Worm (Caenorhabditis elegans) whole organism, L2 larva: ENCODE results near the gene C50D2.1.

Source experiments
- ama-1 ChIP-seq: fragments of 150-350 bp; optimal IDR thresholded peaks from 2 replicates; lab custom pipeline; 2018; ENCODE audit warnings: inconsistent platforms
- lin-11 ChIP-seq: fragments of 150-350 bp; sonication (generic microtip); optimal IDR thresholded peaks from 2 replicates; lab custom pipeline; 2014; ENCODE audit warnings: missing biosample characterization, missing genetic modification characterization, inconsistent platforms, mixed read lengths
- lin-13 ChIP-seq: fragments of 150-350 bp; optimal IDR thresholded peaks from 2 replicates; lab custom pipeline; 2014; ENCODE audit warnings: missing biosample characterization, missing genetic modification reagents, missing genetic modification characterization
- mdl-1 ChIP-seq, 2 experiments: fragments of 150-350 bp in 1 of 2; sonication (generic microtip) in 1 of 2; optimal IDR thresholded peaks; 2 replicates each; lab custom pipeline; 2017; ENCODE audit warnings: missing biosample characterization in 2 of 2, missing genetic modification characterization in 2 of 2
- nhr-11 ChIP-seq: fragments of 150-350 bp; optimal IDR thresholded peaks from 2 replicates; lab custom pipeline; 2014; ENCODE audit warnings: missing biosample characterization, missing genetic modification characterization
- nhr-12 ChIP-seq: fragments of 150-350 bp; optimal IDR thresholded peaks from 2 replicates; lab custom pipeline; 2014; ENCODE audit warnings: missing biosample characterization, missing genetic modification characterization
- peb-1 ChIP-seq: fragments of 150-350 bp; optimal IDR thresholded peaks from 2 replicates; lab custom pipeline; 2014; ENCODE audit warnings: missing biosample characterization, missing genetic modification characterization
- ztf-4 ChIP-seq: fragments of 150-350 bp; optimal IDR thresholded peaks from 2 replicates; lab custom pipeline; 2014; ENCODE audit warnings: missing biosample characterization, missing genetic modification characterization

ce11 chrII:86794-87193 lies 24.6 kb upstream of the C50D2.1 start:
- TF ChIP-seq lin-11 (tag; lab: Kevin White, UChicago) (no peak), nhr-12 (no peak), peb-1 (tag; lab: Kevin White, UChicago) (no peak), nhr-11 (tag; lab: Kevin White, UChicago) (no peak), lin-13 (GFP tag; lab: Kevin White, UChicago) (no peak), ztf-4 (tag; lab: Kevin White, UChicago) (no peak), ama-1 (lab: Kevin White, UChicago) (no peak), mdl-1 (tag; optimal IDR thresholded peaks at IDR 0.05; lab: Kevin White, UChicago) (no peak)
